Fruit fly (Drosophila melanogaster) whole organism, embryonic: ENCODE data around the gene peng.

Experiments
- Atf6 ChIP-seq: fragments of 200-800 bp; sonication (Bioruptor generic); IDR thresholded peaks from 2 replicates; pipeline ENCODE4 v1.3.6; 2022; ENCODE audit warnings: missing biosample characterization, missing genetic modification characterization
- BEAF-32 ChIP-seq: fragments of 200-800 bp; sonication (Bioruptor generic); optimal IDR thresholded peaks from 3 replicates; lab custom pipeline; 2017; ENCODE audit warnings: missing biosample characterization, missing genetic modification characterization, mild to moderate bottlenecking, moderate library complexity, missing genetic modification reagents
- Bteb2 ChIP-seq: fragments of 200-800 bp; sonication (Bioruptor generic); optimal IDR thresholded peaks from 2 replicates; lab custom pipeline; 2016; ENCODE audit warnings: missing biosample characterization, missing genetic modification characterization
- CG10209 ChIP-seq: fragments of 200-800 bp; sonication (Bioruptor generic); optimal IDR thresholded peaks from 3 replicates; lab custom pipeline; 2017; ENCODE audit warnings: missing biosample characterization, mild to moderate bottlenecking, missing genetic modification characterization, missing genetic modification reagents
- CG11398 ChIP-seq: fragments of 200-800 bp; sonication (Bioruptor generic); optimal IDR thresholded peaks from 2 replicates; lab custom pipeline; 2016; ENCODE audit warnings: missing biosample characterization, missing genetic modification characterization
- CG11695 ChIP-seq: fragments of 200-800 bp; sonication (Bioruptor generic); IDR thresholded peaks from 3 replicates; pipeline ENCODE4 v1.3.6; 2022; ENCODE audit warnings: missing biosample characterization, missing genetic modification characterization
- CG12391 ChIP-seq: fragments of 200-800 bp; sonication (Bioruptor generic); optimal IDR thresholded peaks from 3 replicates; lab custom pipeline; 2018; ENCODE audit warnings: missing biosample characterization, mild to moderate bottlenecking, missing genetic modification characterization, moderate library complexity
- CG13624 ChIP-seq: fragments of 200-800 bp; sonication (Bioruptor generic); optimal IDR thresholded peaks from 2 replicates; lab custom pipeline; 2016; ENCODE audit warnings: missing biosample characterization, missing genetic modification characterization
- CG13775 ChIP-seq: fragments of 200-800 bp; sonication (Bioruptor generic); optimal IDR thresholded peaks from 3 replicates; lab custom pipeline; 2017; ENCODE audit warnings: missing biosample characterization, mild to moderate bottlenecking, missing genetic modification characterization
- CG13894 ChIP-seq: fragments of 200-800 bp; sonication (Bioruptor generic); optimal IDR thresholded peaks from 3 replicates; lab custom pipeline; 2018; ENCODE audit warnings: missing biosample characterization, mild to moderate bottlenecking, missing genetic modification characterization, moderate library complexity
- CG16863 ChIP-seq: fragments of 200-800 bp; sonication (Bioruptor generic); optimal IDR thresholded peaks from 3 replicates; lab custom pipeline; 2016; ENCODE audit warnings: missing biosample characterization, missing genetic modification characterization
- CG2678 ChIP-seq: fragments of 200-800 bp; sonication (Bioruptor generic); optimal IDR thresholded peaks from 3 replicates; lab custom pipeline; 2019; ENCODE audit warnings: missing biosample characterization, mild to moderate bottlenecking, missing genetic modification characterization, moderate library complexity
- CG2875 ChIP-seq: fragments of 200-800 bp; sonication (Bioruptor generic); optimal IDR thresholded peaks from 2 replicates; lab custom pipeline; 2017; ENCODE audit warnings: missing biosample characterization, mild to moderate bottlenecking, missing genetic modification characterization, missing genetic modification reagents
- CG31388 ChIP-seq: fragments of 200-800 bp; sonication (Bioruptor generic); optimal IDR thresholded peaks from 2 replicates; lab custom pipeline; 2016; ENCODE audit warnings: missing biosample characterization, missing genetic modification characterization
- CG3847 ChIP-seq: fragments of 200-800 bp; sonication (Bioruptor generic); IDR thresholded peaks from 2 replicates; pipeline ENCODE4 v1.3.6; 2022; ENCODE audit warnings: missing biosample characterization, missing genetic modification characterization
- CG43689 ChIP-seq: fragments of 200-800 bp; sonication (Bioruptor generic); IDR thresholded peaks from 2 replicates; pipeline ENCODE4 v1.3.6; 2022; ENCODE audit warnings: missing biosample characterization, missing genetic modification characterization
- CG5953 ChIP-seq: fragments of 200-800 bp; sonication (Bioruptor generic); IDR thresholded peaks from 2 replicates; pipeline ENCODE4 v1.3.6; 2022; ENCODE audit warnings: missing biosample characterization, missing genetic modification characterization
- CG7839 ChIP-seq: fragments of 200-800 bp; sonication (Bioruptor generic); optimal IDR thresholded peaks from 3 replicates; lab custom pipeline; 2018; ENCODE audit warnings: missing biosample characterization, mild to moderate bottlenecking, missing genetic modification characterization, moderate library complexity
- Doc3 ChIP-seq: fragments of 200-800 bp; sonication (Bioruptor generic); IDR thresholded peaks from 3 replicates; pipeline ENCODE4 v1.3.6; 2022; ENCODE audit warnings: missing biosample characterization, missing genetic modification characterization; ENCODE audit not compliant: partially characterized antibody
- Dp ChIP-seq: fragments of 200-800 bp; sonication (Bioruptor generic); optimal IDR thresholded peaks from 2 replicates; lab custom pipeline; 2018; ENCODE audit warnings: missing biosample characterization, mild to moderate bottlenecking, missing genetic modification characterization, moderate library complexity
- E2f1 ChIP-seq: fragments of 200-800 bp; sonication (Bioruptor generic); IDR thresholded peaks from 2 replicates; pipeline ENCODE4 v1.3.6; 2022; ENCODE audit warnings: missing biosample characterization, missing genetic modification characterization
- ERR ChIP-seq: fragments of 200-800 bp; sonication (Bioruptor generic); optimal IDR thresholded peaks from 2 replicates; lab custom pipeline; 2016; ENCODE audit warnings: missing biosample characterization, missing genetic modification characterization
- Eip74EF ChIP-seq, 2 experiments: fragments of 200-800 bp in 1 of 2; fragments of >200 bp in 1 of 2; sonication (Bioruptor generic) in 1 of 2; optimal IDR thresholded peaks; 2 replicates each; lab custom pipeline; 2017 to 2019; ENCODE audit warnings: missing biosample characterization in 2 of 2, missing genetic modification characterization in 2 of 2, mild to moderate bottlenecking in 1 of 2, moderate library complexity in 1 of 2
- HmgD ChIP-seq: fragments of 200-800 bp; sonication (Bioruptor generic); optimal IDR thresholded peaks from 3 replicates; lab custom pipeline; 2016; ENCODE audit warnings: missing biosample characterization, missing genetic modification characterization
- Hsf ChIP-seq: fragments of 200-800 bp; sonication (Bioruptor generic); optimal IDR thresholded peaks from 3 replicates; lab custom pipeline; 2016; ENCODE audit warnings: missing biosample characterization, missing genetic modification characterization
- Jarid2 ChIP-seq: fragments of 200-800 bp; sonication (Bioruptor generic); optimal IDR thresholded peaks from 3 replicates; lab custom pipeline; 2017; ENCODE audit warnings: mild to moderate bottlenecking, missing biosample characterization, missing genetic modification reagents, missing genetic modification characterization
- Med ChIP-seq: fragments of 200-800 bp; sonication (Bioruptor generic); peaks from one replicate; lab custom pipeline; 2016; ENCODE audit warnings: missing biosample characterization, missing genetic modification characterization, mild to moderate bottlenecking, inconsistent platforms, moderate library complexity
- NC2β ChIP-seq: fragments of 200-800 bp; sonication (Bioruptor generic); optimal IDR thresholded peaks from 2 replicates; lab custom pipeline; 2016; ENCODE audit warnings: missing biosample characterization, missing genetic modification characterization
- Nf-YA ChIP-seq: fragments of 200-800 bp; sonication (Bioruptor generic); IDR thresholded peaks from 2 replicates; pipeline ENCODE4 v1.3.6; 2022; ENCODE audit warnings: missing biosample characterization, missing genetic modification characterization
- Scr ChIP-seq: fragments of 200-800 bp; sonication (Bioruptor generic); IDR thresholded peaks from 2 replicates; pipeline ENCODE4 v1.3.6; 2022; ENCODE audit warnings: missing biosample characterization, missing genetic modification characterization; ENCODE audit not compliant: partially characterized antibody
- Usf ChIP-seq: fragments of 200-800 bp; sonication (Bioruptor generic); optimal IDR thresholded peaks from 2 replicates; lab custom pipeline; 2017; ENCODE audit warnings: missing genotype, missing biosample characterization, missing genetic modification characterization
- Vsx1 ChIP-seq: fragments of 200-800 bp; sonication (Bioruptor generic); optimal IDR thresholded peaks from 2 replicates; lab custom pipeline; 2017; ENCODE audit warnings: missing biosample characterization, mild to moderate bottlenecking, missing genetic modification characterization, missing genetic modification reagents
- ab ChIP-seq: fragments of 200-800 bp; sonication (Bioruptor generic); optimal IDR thresholded peaks from 2 replicates; lab custom pipeline; 2016; ENCODE audit warnings: missing biosample characterization, missing genetic modification characterization
- ap ChIP-seq: fragments of 200-800 bp; sonication (Bioruptor generic); IDR thresholded peaks from 2 replicates; pipeline ENCODE4 v1.3.6; 2022; ENCODE audit warnings: missing biosample characterization, missing genetic modification characterization
- ato ChIP-seq: fragments of 200-800 bp; sonication (Bioruptor generic); IDR thresholded peaks from 2 replicates; pipeline ENCODE4 v1.3.6; 2022; ENCODE audit warnings: missing biosample characterization, missing genetic modification characterization; ENCODE audit not compliant: partially characterized antibody
- cas ChIP-seq: fragments of 200-800 bp; sonication (Bioruptor generic); IDR thresholded peaks from 2 replicates; pipeline ENCODE4 v1.3.6; 2022; ENCODE audit warnings: missing biosample characterization, missing genetic modification characterization
- cg ChIP-seq: fragments of 200-800 bp; sonication (Bioruptor generic); optimal IDR thresholded peaks from 3 replicates; lab custom pipeline; 2019; ENCODE audit warnings: missing biosample characterization, mild to moderate bottlenecking, missing genetic modification characterization, moderate library complexity
- dati ChIP-seq: fragments of 200-800 bp; sonication (Bioruptor generic); IDR thresholded peaks from 2 replicates; pipeline ENCODE4 v1.3.6; 2022; ENCODE audit warnings: missing biosample characterization, missing genetic modification characterization
- ewg ChIP-seq: fragments of 200-800 bp; sonication (Bioruptor generic); optimal IDR thresholded peaks from 3 replicates; lab custom pipeline; 2017; ENCODE audit warnings: mild to moderate bottlenecking, missing biosample characterization, missing genetic modification reagents, missing genetic modification characterization
- fd3F ChIP-seq: fragments of 200-800 bp; sonication (Bioruptor generic); optimal IDR thresholded peaks from 2 replicates; lab custom pipeline; 2018; ENCODE audit warnings: missing biosample characterization, mild to moderate bottlenecking, missing genetic modification characterization, moderate library complexity
- gcm2 ChIP-seq: fragments of 200-800 bp; sonication (Bioruptor generic); optimal IDR thresholded peaks from 2 replicates; lab custom pipeline; 2016; ENCODE audit warnings: missing biosample characterization, missing genetic modification characterization
- gsb-n ChIP-seq: fragments of 200-800 bp; sonication (Bioruptor generic); optimal IDR thresholded peaks from 3 replicates; lab custom pipeline; 2018; ENCODE audit warnings: missing biosample characterization, mild to moderate bottlenecking, missing genetic modification characterization
- ham ChIP-seq: fragments of 200-800 bp; sonication (Bioruptor generic); IDR thresholded peaks from 2 replicates; pipeline ENCODE4 v1.3.6; 2022; ENCODE audit warnings: missing biosample characterization, missing genetic modification characterization
- inv ChIP-seq: fragments of 200-800 bp; sonication (Bioruptor generic); IDR thresholded peaks from 2 replicates; pipeline ENCODE4 v1.3.6; 2022; ENCODE audit warnings: missing biosample characterization, missing genetic modification characterization; ENCODE audit not compliant: partially characterized antibody
- kay ChIP-seq: fragments of 200-800 bp; sonication (Bioruptor generic); optimal IDR thresholded peaks from 2 replicates; lab custom pipeline; 2016; ENCODE audit warnings: missing biosample characterization, missing genetic modification characterization
- nau ChIP-seq: fragments of 200-800 bp; sonication (Bioruptor generic); optimal IDR thresholded peaks from 3 replicates; lab custom pipeline; 2017; ENCODE audit warnings: missing biosample characterization, mild to moderate bottlenecking, missing genetic modification characterization, missing genetic modification reagents
- nmo ChIP-seq: fragments of 200-800 bp; sonication (Bioruptor generic); optimal IDR thresholded peaks from 2 replicates; lab custom pipeline; 2018; ENCODE audit warnings: missing biosample characterization, mild to moderate bottlenecking, missing genetic modification characterization, moderate library complexity
- sqz ChIP-seq: fragments of 200-800 bp; sonication (Bioruptor generic); optimal IDR thresholded peaks from 3 replicates; lab custom pipeline; 2018; ENCODE audit warnings: missing biosample characterization, mild to moderate bottlenecking, missing genetic modification characterization
- ssp ChIP-seq: fragments of 200-800 bp; sonication (Bioruptor generic); IDR thresholded peaks from 2 replicates; pipeline ENCODE4 v1.3.6; 2022; ENCODE audit warnings: missing biosample characterization, missing genetic modification characterization
- tna ChIP-seq: fragments of 200-800 bp; sonication (Bioruptor generic); IDR thresholded peaks from 2 replicates; pipeline ENCODE4 v1.3.6; 2022; ENCODE audit warnings: missing biosample characterization, missing genetic modification characterization; ENCODE audit not compliant: partially characterized antibody
- z ChIP-seq: fragments of 200-800 bp; sonication (Bioruptor generic); IDR thresholded peaks from 3 replicates; pipeline ENCODE4 v1.3.6; 2022; ENCODE audit warnings: missing biosample characterization, missing genetic modification characterization

Gene peng

dm6 chrX:21315852-21316251 lies 33.8 kb downstream of the peng start, which contains the start of gene Rpt6 (continued):
- TF ChIP-seq inv (GFP tag; lab: Robert Waterston, UW) (peak; percentile 67), tna (GFP tag; lab: Robert Waterston, UW) (peak; percentile 74), CG13624 (GFP tag; lab: Kevin White, UChicago) (peak; percentile 10), nau (GFP tag; lab: Kevin White, UChicago) (no peak), Dp (GFP tag; lab: Kevin White, UChicago) (peak; percentile 60), ab (no peak), E2f1 (GFP tag; lab: Robert Waterston, UW) (no peak), ERR (GFP tag; lab: Kevin White, UChicago) (no peak), CG16863 (GFP tag; lab: Kevin White, UChicago) (peak; percentile 9), kay (GFP tag; lab: Kevin White, UChicago) (peak; percentile 12), CG13775 (GFP tag; lab: Kevin White, UChicago) (no peak), CG43689 (GFP tag; lab: Robert Waterston, UW) (no peak), dati (GFP tag; lab: Robert Waterston, UW) (no peak), CG7839 (tag; lab: Kevin White, UChicago) (no peak), CG2678 (tag; lab: Kevin White, UChicago) (no peak), Jarid2 (GFP tag; lab: Kevin White, UChicago) (no peak), gsb-n (tag; lab: Kevin White, UChicago) (no peak), CG5953 (GFP tag; lab: Robert Waterston, UW) (no peak), Atf6 (no peak), cas (no peak), fd3F (no peak), BEAF-32 (GFP tag; lab: Kevin White, UChicago) (peak; percentile 79), Med (peak; percentile 84), Scr (GFP tag; lab: Robert Waterston, UW) (peak; percentile 73), NC2β (GFP tag; lab: Kevin White, UChicago) (no peak), Usf (GFP tag; lab: Kevin White, UChicago) (no peak), CG12391 (tag; lab: Kevin White, UChicago) (no peak), ato (peak; percentile 56; the same call in 1 of the 2 replicates), ap (no peak), ham (GFP tag; lab: Robert Waterston, UW) (no peak), z (GFP tag; lab: Robert Waterston, UW) (no peak), nmo (GFP tag; lab: Kevin White, UChicago) (peak; percentile 31), CG10209 (no peak), CG3847 (GFP tag; lab: Robert Waterston, UW) (no peak), Nf-YA (no peak), sqz (GFP tag; lab: Kevin White, UChicago) (no peak), Vsx1 (GFP tag; lab: Kevin White, UChicago) (no peak), ewg (GFP tag; lab: Kevin White, UChicago) (no peak), CG31388 (no peak), HmgD (GFP tag; lab: Kevin White, UChicago) (peak; percentile 25), Eip74EF (GFP tag; optimal IDR thresholded peaks at IDR 0.05; lab: Kevin White, UChicago) (no peak), CG11695 (GFP tag; lab: Robert Waterston, UW) (no peak), cg (no peak), CG2875 (no peak), Doc3 (peak; percentile 46; the same call in 1 of the 3 replicates), gcm2 (GFP tag; lab: Kevin White, UChicago) (no peak), ssp (GFP tag; lab: Robert Waterston, UW) (no peak), Hsf (GFP tag; lab: Kevin White, UChicago) (no peak), CG11398 (no peak), CG13894 (tag; lab: Kevin White, UChicago) (no peak), Bteb2 (GFP tag; lab: Kevin White, UChicago) (no peak)
